Fruit fly (Drosophila melanogaster): ENCODE measurements around the gene Ubc87F.

Gene Ubc87F

DNA sequence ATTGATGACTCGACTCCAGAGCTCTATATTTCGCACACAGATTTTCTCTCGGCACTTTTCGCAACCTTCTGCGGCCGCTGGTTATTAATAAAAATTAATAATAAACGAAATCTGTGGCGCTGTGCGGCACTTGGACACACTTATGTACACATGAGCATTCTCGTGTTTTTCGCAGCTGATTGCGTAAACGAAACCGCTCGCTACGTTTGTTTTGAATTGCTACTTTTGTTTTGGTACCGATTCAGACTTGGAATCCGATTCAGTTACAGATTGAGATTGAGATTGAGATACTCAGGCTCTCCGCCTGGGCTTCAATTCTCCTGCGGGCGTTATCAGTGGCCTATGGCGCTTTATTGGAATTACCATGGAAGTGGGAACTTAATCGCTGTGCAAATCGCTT lies 32.0 kb downstream of the Ubc87F start:
- TF ChIP-seq chinmo (GFP tag; IDR thresholded peaks at IDR 0.05; ENCODE audit: partially characterized antibody) (0 out of 4 replicates have a peak, but pooled peaks have one; percentile 35), CG2199 (GFP tag; IDR thresholded peaks at IDR 0.05) (0 out of 3 replicates have a peak, but pooled peaks have one; percentile 14), C15 (GFP tag; IDR thresholded peaks at IDR 0.05) (no peak), CG1602 (GFP tag; optimal IDR thresholded peaks at IDR 0.05) (no peak), cwo (GFP tag; optimal IDR thresholded peaks at IDR 0.05) (peak; percentile 43), Pdp1 (GFP tag; optimal IDR thresholded peaks at IDR 0.05) (peak in 1 of 2 experiments; percentile 97)

DNA sequence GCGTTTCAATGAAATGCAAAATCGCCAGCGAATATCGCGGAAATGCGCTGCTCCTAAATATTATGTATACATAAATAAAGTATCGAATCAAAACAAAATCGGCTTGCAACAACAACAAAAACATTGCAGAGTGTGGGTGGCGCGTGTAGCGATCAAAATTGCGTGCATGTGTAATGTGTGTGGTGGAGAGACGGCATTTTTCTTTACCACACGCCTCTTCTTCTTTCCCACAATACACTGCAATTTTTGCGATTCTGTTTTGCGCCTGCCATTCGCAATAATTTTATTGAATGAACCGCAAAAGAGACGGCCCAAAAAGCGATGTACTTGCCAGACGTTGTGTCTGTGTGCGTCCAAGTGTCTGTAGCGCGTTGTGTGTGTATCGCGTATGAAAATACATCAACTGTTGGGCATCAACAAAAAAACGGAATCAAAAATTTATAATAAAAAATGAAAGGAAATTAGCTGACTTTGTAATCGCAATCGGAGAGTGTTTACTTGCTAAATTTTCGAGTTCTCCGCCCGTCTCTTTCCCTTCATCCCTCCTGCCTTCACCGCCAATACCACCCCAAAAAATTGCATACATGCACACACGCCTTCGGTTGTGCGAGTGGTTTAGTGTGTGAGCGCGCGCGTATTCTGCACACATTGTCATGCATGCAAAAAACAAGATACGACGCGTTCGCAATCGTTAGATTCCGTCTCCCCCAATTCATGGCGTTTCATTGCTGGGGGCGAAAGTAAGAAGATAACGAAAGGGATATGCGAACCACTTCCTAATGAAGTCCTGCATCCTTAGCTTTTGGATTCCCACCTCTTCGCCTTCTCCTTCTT lies 33.2 kb downstream of the Ubc87F start:
- TF ChIP-seq z (GFP tag; IDR thresholded peaks at IDR 0.05) (no peak), NFAT (GFP tag; IDR thresholded peaks at IDR 0.05) (no peak), CG13894 (tag; optimal IDR thresholded peaks at IDR 0.05) (no peak), scrt (GFP tag; optimal IDR thresholded peaks at IDR 0.05) (no peak), CG12299 (tag; optimal IDR thresholded peaks at IDR 0.05) (no peak), sim (GFP tag; IDR thresholded peaks at IDR 0.05) (no peak), sna (GFP tag; IDR thresholded peaks at IDR 0.05; ENCODE audit: partially characterized antibody) (no peak), Mrtf (GFP tag; IDR thresholded peaks at IDR 0.05) (no peak), CG3726 (GFP tag; IDR thresholded peaks at IDR 0.05) (no peak), CG2129 (GFP tag; IDR thresholded peaks at IDR 0.05; ENCODE audit: partially characterized antibody) (no peak), CG18011 (GFP tag; optimal IDR thresholded peaks at IDR 0.05) (no peak), CG9215 (GFP tag; IDR thresholded peaks at IDR 0.05) (no peak), NC2β (GFP tag; optimal IDR thresholded peaks at IDR 0.05) (no peak), HHEX (GFP tag; optimal IDR thresholded peaks at IDR 0.05) (no peak), Kr (GFP tag; optimal IDR thresholded peaks at IDR 0.05) (no peak), ash1 (GFP tag; optimal IDR thresholded peaks at IDR 0.05) (no peak), CG12942 (GFP tag; optimal IDR thresholded peaks at IDR 0.05) (no peak), CG12659 (GFP tag; optimal IDR thresholded peaks at IDR 0.05) (no peak), Elba2 (GFP tag; optimal IDR thresholded peaks at IDR 0.05) (no peak), D19A (tag; optimal IDR thresholded peaks at IDR 0.05) (no peak), nau (GFP tag; optimal IDR thresholded peaks at IDR 0.05) (no peak), CG17385 (GFP tag; optimal IDR thresholded peaks at IDR 0.05) (peak; percentile 89), sc (optimal IDR thresholded peaks at IDR 0.05) (no peak), sc (GFP tag; optimal IDR thresholded peaks at IDR 0.05) (no peak), lab (GFP tag; optimal IDR thresholded peaks at IDR 0.05) (no peak), ato (GFP tag; IDR thresholded peaks at IDR 0.05; ENCODE audit: partially characterized antibody) (no peak), gem (tag; optimal IDR thresholded peaks at IDR 0.05) (no peak), E2f1 (GFP tag; IDR thresholded peaks at IDR 0.05) (no peak), CG3407 (GFP tag; optimal IDR thresholded peaks at IDR 0.05) (no peak), CoRest (tag; optimal IDR thresholded peaks at IDR 0.05) (no peak), Eip74EF (GFP tag; optimal IDR thresholded peaks at IDR 0.05) (peak in 1 of 2 experiments; percentile 57), Abd-B (GFP tag; optimal IDR thresholded peaks at IDR 0.05) (no peak), odd (GFP tag; optimal IDR thresholded peaks at IDR 0.05) (no peak), wdn (GFP tag; IDR thresholded peaks at IDR 0.05) (no peak), slou (GFP tag; optimal IDR thresholded peaks at IDR 0.05) (no peak), sug (tag; optimal IDR thresholded peaks at IDR 0.05) (peak; percentile 27), CG13424 (tag; optimal IDR thresholded peaks at IDR 0.05) (no peak), psq (GFP tag; optimal IDR thresholded peaks at IDR 0.05) (peak; percentile 87), CG17912 (GFP tag; optimal IDR thresholded peaks at IDR 0.05) (no peak), CG34376 (GFP tag; optimal IDR thresholded peaks at IDR 0.05) (peak; percentile 13), CG18476 (GFP tag; optimal IDR thresholded peaks at IDR 0.05) (no peak)

Data from whole organism, embryonic.